Fruit fly (Drosophila melanogaster) Kc167 (cell line): Measurements from ENCODE around the gene yip2.

ENCODE experiments used
- Myc ChIP-seq: fragments of >200 bp; optimal IDR thresholded peaks from 2 replicates; lab custom pipeline; 2017; ENCODE audit warnings: missing external identifiers
- Sin3A ChIP-seq: fragments of >200 bp; optimal IDR thresholded peaks from 2 replicates; lab custom pipeline; 2018; ENCODE audit warnings: missing external identifiers
- h ChIP-seq: fragments of >200 bp; optimal IDR thresholded peaks from 3 replicates; lab custom pipeline; 2018; ENCODE audit warnings: missing external identifiers
- insv ChIP-seq: fragments of >200 bp; optimal IDR thresholded peaks from 3 replicates; lab custom pipeline; 2018; ENCODE audit warnings: missing external identifiers
- psq ChIP-seq: fragments of >200 bp; optimal IDR thresholded peaks from 2 replicates; lab custom pipeline; 2017; ENCODE audit warnings: missing external identifiers
- ttk ChIP-seq: sonication (Bioruptor generic); optimal IDR thresholded peaks from 2 replicates; lab custom pipeline; 2017; ENCODE audit warnings: missing external identifiers

The yip2 gene

dm6 chr2L:9933063-9933462, 18.0 kb downstream of the yip2 start, which contains the start of gene Cpr30F:
Gene Cpr30F (minus strand): TSS chr2L:9933163.
- TF ChIP-seq ttk (lab: Kevin White, UChicago) (no peak), Sin3A (lab: Kevin White, UChicago) (no peak), h (lab: Kevin White, UChicago) (no peak)

DNA sequence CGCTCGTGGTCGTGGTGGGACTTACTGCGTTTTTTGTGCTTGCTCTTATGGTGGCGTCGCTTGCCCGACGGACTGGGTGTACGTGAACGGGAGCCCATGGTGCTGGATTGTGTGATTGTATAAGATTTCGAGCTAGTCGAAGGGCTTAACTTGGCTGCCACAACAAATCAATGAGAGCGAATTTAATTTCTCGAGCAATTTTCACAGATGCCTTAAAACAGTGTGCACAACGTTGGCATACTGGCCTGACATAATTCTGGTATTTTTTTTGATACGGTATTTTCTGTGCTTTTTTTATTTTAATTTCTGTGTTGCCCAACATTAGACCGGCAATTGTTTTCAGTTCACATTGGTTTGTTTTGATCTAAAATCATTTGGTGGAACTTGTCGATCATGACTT, 22.9 kb downstream of the yip2 start, which contains the start of gene Arglu1:
Arglu1 (minus strand) TSS at position 227 of the 400 bp plus-strand sequence.
- TF ChIP-seq psq (lab: Kevin White, UChicago) (no peak), ttk (lab: Kevin White, UChicago) (no peak), Sin3A (lab: Kevin White, UChicago) (no peak), Myc (lab: Kevin White, UChicago) (no peak), insv (lab: Kevin White, UChicago) (no peak), h (lab: Kevin White, UChicago) (no peak)

DNA sequence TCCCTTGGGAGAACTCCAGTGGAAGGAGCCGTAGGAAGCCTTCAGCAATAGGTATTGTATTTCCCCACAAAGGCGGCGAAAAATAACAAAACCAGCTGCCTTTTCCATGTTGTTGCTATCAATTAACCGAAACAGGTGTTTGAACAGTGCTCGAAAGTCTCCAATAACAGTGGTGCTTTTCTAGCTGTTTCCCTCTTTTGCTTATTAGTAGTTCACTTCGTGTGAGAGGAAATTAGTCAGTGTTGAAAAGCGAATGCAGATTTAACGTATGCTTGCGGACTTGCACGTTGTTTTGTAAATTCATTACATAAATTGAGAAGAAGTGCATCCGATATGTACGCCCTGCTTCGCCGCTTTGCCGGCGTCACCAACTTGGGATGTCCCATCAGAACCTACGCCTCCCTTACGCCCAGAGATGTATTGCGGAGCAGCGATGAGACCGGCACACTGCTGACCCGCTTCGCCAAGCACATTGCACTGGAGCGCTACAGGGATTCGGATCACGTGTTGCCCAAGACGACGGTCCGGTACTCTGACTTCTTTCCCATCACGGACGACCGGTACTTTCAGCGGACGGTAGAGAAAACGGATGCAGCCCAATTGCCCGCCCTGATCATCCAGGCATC, 23.7 kb downstream of the yip2 start, which contains the start of the genes Datp and CG4619:
Datp (minus strand) TSS at position 160 of the 626 bp plus-strand sequence.
CG4619 (plus strand) TSS at position 233 of the 626 bp plus-strand sequence.
- TF ChIP-seq ttk (lab: Kevin White, UChicago) (no peak), Myc (lab: Kevin White, UChicago) (no peak), h (lab: Kevin White, UChicago) (no peak), Sin3A (lab: Kevin White, UChicago) (no peak), insv (lab: Kevin White, UChicago) (no peak), psq (lab: Kevin White, UChicago) (no peak)

DNA sequence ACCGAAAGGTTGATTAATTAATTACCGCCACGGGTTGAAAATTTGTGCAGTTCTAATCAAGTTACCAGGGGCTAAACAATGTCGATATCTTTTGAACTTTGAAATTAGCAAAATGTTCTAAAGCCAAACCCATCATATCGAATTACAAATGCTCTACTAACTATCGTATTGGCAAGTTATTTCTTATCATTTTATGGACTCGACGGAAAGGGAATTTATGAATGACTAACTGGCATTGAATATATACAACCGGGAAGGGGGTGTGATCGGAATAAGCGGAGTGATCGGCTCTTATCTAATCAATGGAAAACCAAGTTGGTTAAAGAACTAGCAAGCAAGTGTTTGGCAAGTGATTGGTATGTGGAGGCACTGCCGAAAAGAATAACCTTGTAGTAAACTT, 28.5 kb downstream of the yip2 start:
- TF ChIP-seq Myc (lab: Kevin White, UChicago) = no peak
- TF ChIP-seq psq (lab: Kevin White, UChicago) = no peak
- TF ChIP-seq ttk (lab: Kevin White, UChicago) = no peak
- no peak for TF ChIP-seq h (lab: Kevin White, UChicago)
- no peak for TF ChIP-seq Sin3A (lab: Kevin White, UChicago)
- TF ChIP-seq insv (lab: Kevin White, UChicago) = no peak

dm6 chr2L:9945086-9945485, 30.0 kb downstream of the yip2 start:
- no peak for TF ChIP-seq h (lab: Kevin White, UChicago)
- TF ChIP-seq Myc (lab: Kevin White, UChicago) = no peak
- TF ChIP-seq ttk (lab: Kevin White, UChicago) = no peak
- TF ChIP-seq insv (lab: Kevin White, UChicago) = no peak
- no peak for TF ChIP-seq psq (lab: Kevin White, UChicago)
- TF ChIP-seq Sin3A (lab: Kevin White, UChicago) = no peak

DNA sequence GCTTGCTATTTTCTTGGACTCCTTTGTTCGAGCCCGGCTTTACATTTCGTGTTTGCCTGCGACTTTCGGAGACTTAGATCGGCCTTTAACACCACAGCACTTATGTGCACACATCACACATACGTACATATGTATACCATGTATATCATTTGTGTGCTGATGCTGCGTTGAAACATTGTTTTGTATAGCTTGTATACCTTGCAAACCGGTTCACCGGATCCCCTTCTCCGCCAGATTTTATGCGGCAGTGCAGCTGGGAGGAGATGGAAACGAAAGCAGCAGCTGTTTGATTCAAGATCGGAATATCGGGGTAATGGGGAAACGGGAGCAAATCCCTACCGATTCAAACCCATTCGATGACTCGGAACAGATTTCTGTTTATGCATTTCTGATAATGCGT, 31.0 kb downstream of the yip2 start:
- TF ChIP-seq psq (lab: Kevin White, UChicago) = no peak
- no peak for TF ChIP-seq Myc (lab: Kevin White, UChicago)
- no peak for TF ChIP-seq ttk (lab: Kevin White, UChicago)
- no peak for TF ChIP-seq insv (lab: Kevin White, UChicago)
- TF ChIP-seq Sin3A (lab: Kevin White, UChicago) = no peak
- no peak for TF ChIP-seq h (lab: Kevin White, UChicago)

dm6 chr2L:9947265-9947664, 32.2 kb downstream of the yip2 start, which contains the start of gene CG5853:
Gene CG5853 (minus strand): TSS chr2L:9947648.
- TF ChIP-seq Sin3A (lab: Kevin White, UChicago) = no peak
- TF ChIP-seq Myc (lab: Kevin White, UChicago) = no peak
- no peak for TF ChIP-seq psq (lab: Kevin White, UChicago)
- TF ChIP-seq h (lab: Kevin White, UChicago) = no peak
- no peak for TF ChIP-seq ttk (lab: Kevin White, UChicago)
- TF ChIP-seq insv (lab: Kevin White, UChicago) = no peak

dm6 chr2L:9947738-9948519, 32.9 kb downstream of the yip2 start:
- TF ChIP-seq h (lab: Kevin White, UChicago) = no peak

DNA sequence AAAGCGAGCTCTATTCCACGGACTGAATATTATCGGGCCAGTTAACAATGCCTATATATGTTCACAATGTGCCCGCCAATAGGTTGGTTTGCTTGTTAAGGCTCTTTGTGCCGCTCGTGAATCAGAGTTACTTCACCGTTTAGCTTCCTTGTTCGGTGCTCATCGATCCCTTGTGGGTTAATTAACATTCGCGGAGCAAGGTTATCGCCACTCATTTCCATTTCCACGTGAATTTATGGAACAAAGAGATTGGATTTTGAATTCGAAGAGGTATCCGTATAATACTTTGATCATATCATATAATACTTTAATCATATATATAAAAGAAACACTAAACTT, 33.4 kb downstream of the yip2 start:
- no peak for TF ChIP-seq ttk (lab: Kevin White, UChicago)
- no peak for TF ChIP-seq psq (lab: Kevin White, UChicago)

dm6 chr2L:9949178-9950062, 34.4 kb downstream of the yip2 start:
- TF ChIP-seq h (lab: Kevin White, UChicago) = no peak
- TF ChIP-seq Myc (lab: Kevin White, UChicago) = no peak
- no peak for TF ChIP-seq ttk (lab: Kevin White, UChicago)
- no peak for TF ChIP-seq insv (lab: Kevin White, UChicago)
- TF ChIP-seq psq (lab: Kevin White, UChicago) = no peak
- no peak for TF ChIP-seq Sin3A (lab: Kevin White, UChicago)

dm6 chr2L:9954119-9954518, 39.1 kb downstream of the yip2 start, which contains the start of the genes CG13126 and CG4709:
Gene CG13126 (minus strand): TSS chr2L:9954181.
Gene CG4709 (plus strand): TSS chr2L:9954325.
- TF ChIP-seq Sin3A (lab: Kevin White, UChicago) (no peak), Myc (lab: Kevin White, UChicago) (no peak), ttk (lab: Kevin White, UChicago) (no peak), insv (lab: Kevin White, UChicago) (no peak), psq (lab: Kevin White, UChicago) (no peak), h (lab: Kevin White, UChicago) (no peak)
